Fruit fly (Drosophila melanogaster): ENCODE results near the gene Lrp4.
A peak's percentile ranks its signal among the peaks of the same experiment; 100 is the strongest.

Gene Lrp4

DNA sequence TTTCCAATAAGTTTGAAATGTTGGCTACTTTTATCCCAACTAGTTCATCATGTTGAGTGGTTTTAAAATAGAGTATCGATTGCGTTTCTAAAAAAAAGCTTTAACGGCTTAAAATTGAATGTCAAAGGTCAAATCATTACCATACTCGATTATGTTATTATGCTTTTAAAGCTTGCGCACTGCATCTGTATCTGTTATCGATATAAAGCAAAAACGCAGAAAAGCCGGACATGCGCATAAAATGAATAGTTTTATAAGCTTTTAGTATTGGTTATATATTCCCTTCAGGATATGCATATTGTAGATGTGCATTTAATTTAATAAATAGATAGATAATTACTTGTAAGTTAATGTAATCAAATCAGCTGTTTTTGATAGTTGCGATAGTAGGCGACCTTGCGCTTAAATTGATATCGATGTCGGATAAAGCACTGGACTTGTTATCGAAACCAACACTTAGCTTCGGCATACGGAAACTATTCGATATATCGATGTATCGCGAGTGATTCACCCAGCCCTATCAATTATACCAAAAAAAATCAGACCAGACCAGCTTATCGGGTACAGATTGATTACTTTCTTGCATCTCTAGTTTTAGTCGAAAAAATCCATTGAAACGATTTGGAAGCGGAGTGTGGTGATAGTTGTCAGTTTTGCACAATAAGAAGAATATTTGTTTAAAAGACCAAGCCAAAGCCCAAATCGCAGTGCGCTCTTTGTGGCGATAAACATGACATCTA is 18.9 kb upstream of the Lrp4 start, which contains the start of gene shi (continued):
- no peak for TF ChIP-seq Bdp1 (GFP tag; optimal IDR thresholded peaks at IDR 0.05)
- no peak for TF ChIP-seq H2.0 (GFP tag; IDR thresholded peaks at IDR 0.05)
- TF ChIP-seq ftz-f1 (GFP tag; optimal IDR thresholded peaks at IDR 0.05): peak; percentile 96
- TF ChIP-seq CG4424 (GFP tag; optimal IDR thresholded peaks at IDR 0.05): no peak
- TF ChIP-seq CG18764 (GFP tag; optimal IDR thresholded peaks at IDR 0.05): no peak
- TF ChIP-seq esg (GFP tag; conservative IDR thresholded peaks at IDR 0.05): no peak
- TF ChIP-seq danr (GFP tag; IDR thresholded peaks at IDR 0.05): no peak
- no peak for TF ChIP-seq Usf (GFP tag; optimal IDR thresholded peaks at IDR 0.05)
- peak; percentile 51; the same call in 1 of the 3 replicates for TF ChIP-seq CG7357 (GFP tag; IDR thresholded peaks at IDR 0.05)
- no peak for TF ChIP-seq CG2199 (GFP tag; IDR thresholded peaks at IDR 0.05)
- no peak for TF ChIP-seq bowl (GFP tag; IDR thresholded peaks at IDR 0.05)
- TF ChIP-seq shn (GFP tag; optimal IDR thresholded peaks at IDR 0.05): no peak
- TF ChIP-seq CG15073 (GFP tag; optimal IDR thresholded peaks at IDR 0.05): no peak
- TF ChIP-seq B-H2 (GFP tag; optimal IDR thresholded peaks at IDR 0.05): peak; percentile 63
- TF ChIP-seq maf-S (GFP tag; optimal IDR thresholded peaks at IDR 0.05): no peak
- no peak for TF ChIP-seq CG14965 (GFP tag; optimal IDR thresholded peaks at IDR 0.05; ENCODE audit: borderline replicate concordance)
- TF ChIP-seq CG34224 (GFP tag; IDR thresholded peaks at IDR 0.05; ENCODE audit: partially characterized antibody): peak; percentile 98
- peak; percentile 50 for TF ChIP-seq CG12391 (tag; optimal IDR thresholded peaks at IDR 0.05)
- no peak for TF ChIP-seq NK7.1 (GFP tag; optimal IDR thresholded peaks at IDR 0.05)
- no peak for TF ChIP-seq dmrt99B (tag; optimal IDR thresholded peaks at IDR 0.05)
- TF ChIP-seq CG7556 (GFP tag; optimal IDR thresholded peaks at IDR 0.05): no peak
- TF ChIP-seq CG14441 (GFP tag; IDR thresholded peaks at IDR 0.05): no peak
- no peak for TF ChIP-seq CG1233 (GFP tag; optimal IDR thresholded peaks at IDR 0.05)
- TF ChIP-seq CG10462 (GFP tag; optimal IDR thresholded peaks at IDR 0.05): no peak
- peak; percentile 51 for TF ChIP-seq caup (GFP tag; optimal IDR thresholded peaks at IDR 0.05; ENCODE audit: severe bottlenecking)
- no peak for TF ChIP-seq CG18011 (GFP tag; optimal IDR thresholded peaks at IDR 0.05)
- TF ChIP-seq Tbp (GFP tag; optimal IDR thresholded peaks at IDR 0.05): no peak
- no peak for TF ChIP-seq wor (GFP tag; IDR thresholded peaks at IDR 0.05)
- peak in 1 of 2 experiments; percentile 53 for TF ChIP-seq Hr51 (GFP tag; optimal IDR thresholded peaks at IDR 0.05)
- TF ChIP-seq chinmo (GFP tag; IDR thresholded peaks at IDR 0.05; ENCODE audit: partially characterized antibody): peak; percentile 96
- TF ChIP-seq CG12236 (GFP tag; optimal IDR thresholded peaks at IDR 0.05): no peak
- TF ChIP-seq zfh2 (GFP tag; optimal IDR thresholded peaks at IDR 0.05): peak; percentile 13
- peak; percentile 99 for TF ChIP-seq bbx (GFP tag; IDR thresholded peaks at IDR 0.05; ENCODE audit: partially characterized antibody)
- 0 out of 2 replicates have a peak, but pooled peaks have one; percentile 18 for TF ChIP-seq CG1024 (GFP tag; IDR thresholded peaks at IDR 0.05)
- TF ChIP-seq lov (optimal IDR thresholded peaks at IDR 0.05): no peak
- TF ChIP-seq lov (GFP tag; IDR thresholded peaks at IDR 0.05): no peak
- TF ChIP-seq C15 (GFP tag; IDR thresholded peaks at IDR 0.05): no peak
- TF ChIP-seq fd96Cb (tag; optimal IDR thresholded peaks at IDR 0.05): no peak
- peak; percentile 32 for TF ChIP-seq CrebB (tag; optimal IDR thresholded peaks at IDR 0.05)
- TF ChIP-seq stc (GFP tag; IDR thresholded peaks at IDR 0.05): no peak
- TF ChIP-seq CG6254 (GFP tag; optimal IDR thresholded peaks at IDR 0.05): no peak
- TF ChIP-seq CG43689 (GFP tag; IDR thresholded peaks at IDR 0.05): no peak
- TF ChIP-seq grau (tag; optimal IDR thresholded peaks at IDR 0.05): no peak
- TF ChIP-seq kni (GFP tag; optimal IDR thresholded peaks at IDR 0.05): peak; percentile 19
- peak; percentile 98 for TF ChIP-seq BEAF-32 (GFP tag; optimal IDR thresholded peaks at IDR 0.05)
- TF ChIP-seq emc (GFP tag; optimal IDR thresholded peaks at IDR 0.05): no peak
- peak; percentile 44 for TF ChIP-seq phol (tag; optimal IDR thresholded peaks at IDR 0.05)
- TF ChIP-seq CG17612 (GFP tag; IDR thresholded peaks at IDR 0.05): no peak
- peak; percentile 97 for TF ChIP-seq knrl (GFP tag; IDR thresholded peaks at IDR 0.05; ENCODE audit: partially characterized antibody)
- no peak for TF ChIP-seq nerfin-1 (tag; optimal IDR thresholded peaks at IDR 0.05)
